Fruit fly (Drosophila melanogaster) whole organism, embryonic: Measurements from ENCODE around the gene gish.

ENCODE experiments used
- ATbp ChIP-seq: fragments of 200-800 bp; sonication (Bioruptor generic); optimal IDR thresholded peaks from 2 replicates; lab custom pipeline; 2017; ENCODE audit warnings: missing biosample characterization, mild to moderate bottlenecking, missing genetic modification characterization, missing genetic modification reagents
- B-H2 ChIP-seq: fragments of 200-800 bp; sonication (Bioruptor generic); optimal IDR thresholded peaks from 2 replicates; lab custom pipeline; 2018; ENCODE audit warnings: missing biosample characterization, mild to moderate bottlenecking, missing genetic modification characterization
- Bteb2 ChIP-seq: fragments of 200-800 bp; sonication (Bioruptor generic); optimal IDR thresholded peaks from 2 replicates; lab custom pipeline; 2016; ENCODE audit warnings: missing biosample characterization, missing genetic modification characterization
- CG12391 ChIP-seq: fragments of 200-800 bp; sonication (Bioruptor generic); optimal IDR thresholded peaks from 3 replicates; lab custom pipeline; 2018; ENCODE audit warnings: missing biosample characterization, mild to moderate bottlenecking, missing genetic modification characterization, moderate library complexity
- CG13624 ChIP-seq: fragments of 200-800 bp; sonication (Bioruptor generic); optimal IDR thresholded peaks from 2 replicates; lab custom pipeline; 2016; ENCODE audit warnings: missing biosample characterization, missing genetic modification characterization
- CG1602 ChIP-seq: fragments of 200-800 bp; sonication (Bioruptor generic); optimal IDR thresholded peaks from 3 replicates; lab custom pipeline; 2016; ENCODE audit warnings: missing biosample characterization, missing genetic modification characterization
- CG16815 ChIP-seq: fragments of 200-800 bp; sonication (Bioruptor generic); optimal IDR thresholded peaks from 3 replicates; lab custom pipeline; 2017; ENCODE audit warnings: missing biosample characterization, mild to moderate bottlenecking, missing genetic modification characterization
- CG17359 ChIP-seq: fragments of 200-800 bp; sonication (Bioruptor generic); optimal IDR thresholded peaks from 3 replicates; lab custom pipeline; 2018; ENCODE audit warnings: missing biosample characterization, mild to moderate bottlenecking, missing genetic modification characterization, moderate library complexity
- CG17385 ChIP-seq: fragments of 200-800 bp; sonication (Bioruptor generic); optimal IDR thresholded peaks from 3 replicates; lab custom pipeline; 2018; ENCODE audit warnings: missing biosample characterization, mild to moderate bottlenecking, missing genetic modification characterization
- CG18599 ChIP-seq: fragments of 200-800 bp; sonication (Bioruptor generic); optimal IDR thresholded peaks from 3 replicates; lab custom pipeline; 2017; ENCODE audit warnings: missing biosample characterization, missing genetic modification characterization, mild to moderate bottlenecking, moderate library complexity, missing genetic modification reagents
- CG2875 ChIP-seq: fragments of 200-800 bp; sonication (Bioruptor generic); optimal IDR thresholded peaks from 2 replicates; lab custom pipeline; 2017; ENCODE audit warnings: missing biosample characterization, mild to moderate bottlenecking, missing genetic modification characterization, missing genetic modification reagents
- CG30403 ChIP-seq: fragments of 200-800 bp; sonication (Bioruptor generic); optimal IDR thresholded peaks from 3 replicates; lab custom pipeline; 2016; ENCODE audit warnings: missing biosample characterization, missing genetic modification characterization
- CG31365 ChIP-seq: fragments of 200-800 bp; sonication (Bioruptor generic); optimal IDR thresholded peaks from 2 replicates; lab custom pipeline; 2018; ENCODE audit warnings: missing biosample characterization, mild to moderate bottlenecking, missing genetic modification characterization
- CG4328 ChIP-seq: fragments of 200-800 bp; sonication (Bioruptor generic); optimal IDR thresholded peaks from 3 replicates; lab custom pipeline; 2017; ENCODE audit warnings: missing biosample characterization, missing genetic modification reagents, missing genetic modification characterization
- CG4730 ChIP-seq: fragments of 200-800 bp; sonication (Bioruptor generic); IDR thresholded peaks from 2 replicates; pipeline ENCODE4 v1.3.6; 2022; ENCODE audit warnings: missing biosample characterization, missing genetic modification characterization
- CG6791 ChIP-seq: fragments of 200-800 bp; sonication (Bioruptor generic); IDR thresholded peaks from 3 replicates; pipeline ENCODE4 v1.3.6; 2022; ENCODE audit warnings: missing biosample characterization, missing genetic modification characterization; ENCODE audit not compliant: partially characterized antibody
- CG6854 ChIP-seq: fragments of 200-800 bp; sonication (Bioruptor generic); optimal IDR thresholded peaks from 3 replicates; lab custom pipeline; 2017; ENCODE audit warnings: missing biosample characterization, mild to moderate bottlenecking, missing genetic modification characterization
- CG7357 ChIP-seq: fragments of 200-800 bp; sonication (Bioruptor generic); IDR thresholded peaks from 3 replicates; pipeline ENCODE4 v1.3.6; 2022; ENCODE audit warnings: missing biosample characterization, missing genetic modification characterization
- CG8478 ChIP-seq: fragments of >200 bp; optimal IDR thresholded peaks from 2 replicates; lab custom pipeline; 2018
- CG8765 ChIP-seq: fragments of 200-800 bp; sonication (Bioruptor generic); IDR thresholded peaks from 2 replicates; pipeline ENCODE4 v1.3.6; 2022; ENCODE audit warnings: missing biosample characterization, missing genetic modification characterization
- CG9609 ChIP-seq: fragments of 200-800 bp; sonication (Bioruptor generic); optimal IDR thresholded peaks from 3 replicates; lab custom pipeline; 2016; ENCODE audit warnings: missing biosample characterization, missing genetic modification characterization
- CoRest ChIP-seq: fragments of 200-800 bp; sonication (Bioruptor generic); optimal IDR thresholded peaks from 3 replicates; lab custom pipeline; 2018; ENCODE audit warnings: missing biosample characterization, mild to moderate bottlenecking, missing genetic modification characterization, moderate library complexity
- D19A ChIP-seq: fragments of 200-800 bp; optimal IDR thresholded peaks from 3 replicates; lab custom pipeline; 2019; ENCODE audit warnings: missing biosample characterization, mild to moderate bottlenecking, missing genetic modification characterization, moderate library complexity
- D19B ChIP-seq: fragments of 200-800 bp; sonication (Bioruptor generic); optimal IDR thresholded peaks from 2 replicates; lab custom pipeline; 2017; ENCODE audit warnings: missing biosample characterization, mild to moderate bottlenecking, missing genetic modification characterization
- Ets65A ChIP-seq: fragments of 200-800 bp; sonication (Bioruptor generic); peaks from one replicate; lab custom pipeline; 2016; ENCODE audit warnings: missing biosample characterization, missing genetic modification characterization
- Hey ChIP-seq: fragments of 200-800 bp; sonication (Bioruptor generic); optimal IDR thresholded peaks from 3 replicates; lab custom pipeline; 2018; ENCODE audit warnings: missing biosample characterization, mild to moderate bottlenecking, missing genetic modification characterization
- Hmx ChIP-seq: fragments of 200-800 bp; sonication (Bioruptor generic); optimal IDR thresholded peaks from 2 replicates; lab custom pipeline; 2016; ENCODE audit warnings: missing biosample characterization, missing genetic modification characterization
- Med ChIP-seq: fragments of 200-800 bp; sonication (Bioruptor generic); peaks from one replicate; lab custom pipeline; 2016; ENCODE audit warnings: missing biosample characterization, missing genetic modification characterization, mild to moderate bottlenecking, inconsistent platforms, moderate library complexity
- NfI ChIP-seq: fragments of 200-800 bp; sonication (Bioruptor generic); optimal IDR thresholded peaks from 3 replicates; lab custom pipeline; 2018; ENCODE audit warnings: missing biosample characterization, mild to moderate bottlenecking, missing genetic modification characterization, moderate library complexity
- PHDP ChIP-seq: fragments of 200-800 bp; sonication (Bioruptor generic); optimal IDR thresholded peaks from 3 replicates; lab custom pipeline; 2018; ENCODE audit warnings: missing biosample characterization, mild to moderate bottlenecking, missing genetic modification characterization, moderate library complexity
- Sry-β ChIP-seq: fragments of 200-800 bp; sonication (Bioruptor generic); optimal IDR thresholded peaks from 2 replicates; lab custom pipeline; 2018; ENCODE audit warnings: missing biosample characterization, mild to moderate bottlenecking, missing genetic modification characterization, moderate library complexity
- Trl ChIP-seq, 3 experiments: fragments of >200 bp in 2 of 3; fragments of 200-800 bp in 1 of 3; sonication (Bioruptor generic) in 1 of 3; optimal IDR thresholded peaks; 2 replicates in 1 of 3; 3 replicates in 2 of 3; lab custom pipeline; 2016 to 2017; ENCODE audit warnings: missing biosample characterization in 1 of 3, missing genetic modification characterization in 1 of 3
- az2 ChIP-seq: fragments of 200-800 bp; sonication (Bioruptor generic); optimal IDR thresholded peaks from 3 replicates; lab custom pipeline; 2016; ENCODE audit warnings: missing biosample characterization, missing genetic modification characterization
- bigmax ChIP-seq: fragments of 200-800 bp; sonication (Bioruptor generic); optimal IDR thresholded peaks from 2 replicates; lab custom pipeline; 2018; ENCODE audit warnings: missing biosample characterization, mild to moderate bottlenecking, missing genetic modification characterization
- ewg ChIP-seq: fragments of 200-800 bp; sonication (Bioruptor generic); optimal IDR thresholded peaks from 3 replicates; lab custom pipeline; 2017; ENCODE audit warnings: mild to moderate bottlenecking, missing biosample characterization, missing genetic modification reagents, missing genetic modification characterization
- exex ChIP-seq: fragments of 200-800 bp; sonication (Bioruptor generic); optimal IDR thresholded peaks from 4 replicates; lab custom pipeline; 2018; ENCODE audit warnings: missing biosample characterization, mild to moderate bottlenecking, missing genetic modification characterization, moderate library complexity
- kni ChIP-seq: fragments of 200-800 bp; sonication (Bioruptor generic); optimal IDR thresholded peaks from 3 replicates; lab custom pipeline; 2017; ENCODE audit warnings: mild to moderate bottlenecking, missing biosample characterization, missing genetic modification reagents, missing genetic modification characterization
- lola ChIP-seq, 3 experiments: fragments of >200 bp in 2 of 3; fragments of 200-800 bp in 1 of 3; sonication (Bioruptor generic) in 1 of 3; optimal IDR thresholded peaks; 2 replicates each; lab custom pipeline; 2017 to 2019; ENCODE audit warnings: missing biosample characterization in 3 of 3, missing genetic modification characterization in 3 of 3, mild to moderate bottlenecking in 1 of 3, moderate library complexity in 1 of 3
- nerfin-2 ChIP-seq: fragments of 200-800 bp; sonication (Bioruptor generic); IDR thresholded peaks from 2 replicates; pipeline ENCODE4 v1.3.6; 2022; ENCODE audit warnings: missing biosample characterization, missing genetic modification characterization; ENCODE audit not compliant: partially characterized antibody
- nom ChIP-seq: fragments of 200-800 bp; sonication (Bioruptor generic); optimal IDR thresholded peaks from 2 replicates; lab custom pipeline; 2017; ENCODE audit warnings: missing biosample characterization, missing genetic modification characterization, mild to moderate bottlenecking, moderate library complexity, missing genetic modification reagents
- pfk ChIP-seq: fragments of 200-800 bp; sonication (Bioruptor generic); optimal IDR thresholded peaks from 2 replicates; lab custom pipeline; 2018; ENCODE audit warnings: missing biosample characterization, mild to moderate bottlenecking, missing genetic modification characterization, moderate library complexity
- run ChIP-seq: fragments of 200-800 bp; sonication (Bioruptor generic); optimal IDR thresholded peaks from 3 replicates; lab custom pipeline; 2018; ENCODE audit warnings: missing biosample characterization, mild to moderate bottlenecking, missing genetic modification characterization
- salm ChIP-seq: fragments of 200-800 bp; sonication (Bioruptor generic); optimal IDR thresholded peaks from 2 replicates; lab custom pipeline; 2018; ENCODE audit warnings: missing biosample characterization, mild to moderate bottlenecking, missing genetic modification characterization
- slou ChIP-seq: fragments of 200-800 bp; sonication (Bioruptor generic); optimal IDR thresholded peaks from 3 replicates; lab custom pipeline; 2016; ENCODE audit warnings: missing biosample characterization, missing genetic modification characterization
- tap ChIP-seq: fragments of 200-800 bp; optimal IDR thresholded peaks from 3 replicates; lab custom pipeline; 2019; ENCODE audit warnings: missing biosample characterization, mild to moderate bottlenecking, missing genetic modification characterization, moderate library complexity
- unc-4 ChIP-seq: fragments of 200-800 bp; sonication (Bioruptor generic); IDR thresholded peaks from 2 replicates; pipeline ENCODE4 v1.3.6; 2022; ENCODE audit warnings: missing biosample characterization, missing genetic modification characterization; ENCODE audit not compliant: partially characterized antibody
- zen2 ChIP-seq: fragments of 200-800 bp; sonication (Bioruptor generic); IDR thresholded peaks from 3 replicates; pipeline ENCODE4 v1.3.6; 2022; ENCODE audit warnings: missing biosample characterization, missing genetic modification characterization; ENCODE audit not compliant: partially characterized antibody

gish gene

dm6 chr3R:16234745-16235149 is 37.5 kb upstream of the gish start (continued):
- TF ChIP-seq CG17359 (tag; lab: Kevin White, UChicago) = peak; percentile 50
- no peak for TF ChIP-seq Bteb2
- no peak for TF ChIP-seq run (tag; lab: Kevin White, UChicago)
- TF ChIP-seq az2 (GFP tag; lab: Kevin White, UChicago) = peak; percentile 37
- TF ChIP-seq ewg (GFP tag; lab: Kevin White, UChicago) = peak; percentile 30
- peak; percentile 22 for TF ChIP-seq salm (tag; lab: Kevin White, UChicago)
- peak; percentile 45 for TF ChIP-seq CG1602 (GFP tag; lab: Kevin White, UChicago)
- TF ChIP-seq ATbp (GFP tag; lab: Kevin White, UChicago) = peak; percentile 29
- TF ChIP-seq CG30403 = peak; percentile 42
- no peak for TF ChIP-seq CG4730
- peak; percentile 30 for TF ChIP-seq Hmx (GFP tag; lab: Kevin White, UChicago)
- peak; percentile 97 for TF ChIP-seq D19A (tag; lab: Kevin White, UChicago)
- peak; percentile 40 for TF ChIP-seq CG12391 (tag; lab: Kevin White, UChicago)
- peak; percentile 4 for TF ChIP-seq Med (GFP tag; lab: Kevin White, UChicago)
- TF ChIP-seq CG8478 (lab: Kevin White, UChicago) = no peak
- TF ChIP-seq CG9609 (GFP tag; lab: Kevin White, UChicago) = no peak
- no peak for TF ChIP-seq CG4328 (GFP tag; lab: Kevin White, UChicago)
- peak; percentile 8 for TF ChIP-seq tap (tag; lab: Kevin White, UChicago)
- TF ChIP-seq CG2875 (GFP tag; lab: Kevin White, UChicago) = peak; percentile 42

- no peak for TF ChIP-seq B-H2 (GFP tag; lab: Kevin White, UChicago)
- TF ChIP-seq NfI (GFP tag; lab: Kevin White, UChicago) = no peak
- peak; percentile 61 for TF ChIP-seq CG13624
- TF ChIP-seq PHDP (tag; lab: Kevin White, UChicago) = no peak
- no peak for TF ChIP-seq zen2 (GFP tag; lab: Robert Waterston, UW)
- TF ChIP-seq slou (GFP tag; lab: Kevin White, UChicago) = no peak
- peak; percentile 26 for TF ChIP-seq exex (tag; lab: Kevin White, UChicago)
- TF ChIP-seq lola (GFP tag; optimal IDR thresholded peaks at IDR 0.05; lab: Kevin White, UChicago) = peak in 1 of 3 experiments; percentile 39
- peak; percentile 48 to 77 for TF ChIP-seq Trl (optimal IDR thresholded peaks at IDR 0.05; lab: Kevin White, UChicago)
- TF ChIP-seq Trl (GFP tag; optimal IDR thresholded peaks at IDR 0.05; lab: Kevin White, UChicago) = no peak
- TF ChIP-seq Sry-β = no peak
- no peak for TF ChIP-seq CoRest
- 0 out of 3 replicates have a peak, but pooled peaks have one; percentile 5 for TF ChIP-seq CG7357 (GFP tag; lab: Robert Waterston, UW)
- TF ChIP-seq D19B (GFP tag; lab: Kevin White, UChicago) = no peak
- TF ChIP-seq pfk (GFP tag; lab: Kevin White, UChicago) = peak; percentile 86
- TF ChIP-seq CG18599 (GFP tag; lab: Kevin White, UChicago) = peak; percentile 32
- peak; percentile 35 for TF ChIP-seq Hey (tag; lab: Kevin White, UChicago)
- TF ChIP-seq Ets65A (GFP tag; lab: Kevin White, UChicago) = peak; percentile 75
- no peak for TF ChIP-seq CG16815 (GFP tag; lab: Kevin White, UChicago)
- TF ChIP-seq CG8765 (GFP tag; lab: Robert Waterston, UW) = no peak
- peak; percentile 79 for TF ChIP-seq bigmax
- TF ChIP-seq CG6854 (GFP tag; lab: Kevin White, UChicago) = no peak
- no peak for TF ChIP-seq nom (GFP tag; lab: Kevin White, UChicago)
- no peak for TF ChIP-seq CG6791 (GFP tag; lab: Robert Waterston, UW)
- TF ChIP-seq CG31365 (tag; lab: Kevin White, UChicago) = no peak
- TF ChIP-seq unc-4 (GFP tag; lab: Robert Waterston, UW) = no peak
- peak; percentile 98 for TF ChIP-seq CG17385 (GFP tag; lab: Kevin White, UChicago)
- TF ChIP-seq nerfin-2 = no peak
- peak; percentile 94 for TF ChIP-seq kni (GFP tag; lab: Kevin White, UChicago)
Measured at dm6 chr3R:16235215-16235937, 36.9 kb upstream of the gish start.
